Worm (Caenorhabditis elegans) whole organism, early embryonic: ENCODE results near the gene ztf-7.

Experiments
- B0310.2 ChIP-seq: sonication (generic microtip); optimal IDR thresholded peaks from 2 replicates; lab custom pipeline; 2016; ENCODE audit warnings: mild to moderate bottlenecking, missing genetic modification characterization, missing compliant biosample characterization
- F13C5.2 ChIP-seq: sonication (generic microtip); optimal IDR thresholded peaks from 2 replicates; lab custom pipeline; 2017; ENCODE audit warnings: mild to moderate bottlenecking, missing genetic modification characterization, inconsistent platforms, missing compliant biosample characterization
- aly-1 ChIP-seq: sonication (generic microtip); optimal IDR thresholded peaks from 2 replicates; lab custom pipeline; 2016; ENCODE audit warnings: missing genetic modification characterization, missing compliant biosample characterization
- ama-1 ChIP-seq: fragments of 150-350 bp; optimal IDR thresholded peaks from 2 replicates; lab custom pipeline; 2014
- ceh-13 ChIP-seq: fragments of 200-800 bp; sonication (Bioruptor generic); optimal IDR thresholded peaks from 2 replicates; lab custom pipeline; 2018; ENCODE audit warnings: mild to moderate bottlenecking, missing genetic modification characterization, missing compliant biosample characterization
- ceh-36 ChIP-seq: sonication (generic microtip); optimal IDR thresholded peaks from 2 replicates; lab custom pipeline; 2016; ENCODE audit warnings: missing genetic modification characterization, inconsistent platforms, missing compliant biosample characterization
- ets-7 ChIP-seq: sonication (generic microtip); optimal IDR thresholded peaks from 2 replicates; lab custom pipeline; 2016; ENCODE audit warnings: missing genotype, missing genetic modification characterization, missing compliant biosample characterization
- flt-1 ChIP-seq: fragments of 200-800 bp; sonication (Bioruptor generic); IDR thresholded peaks from 2 replicates; pipeline ENCODE4 v1.3.6; 2022; ENCODE audit warnings: missing genetic modification characterization, missing compliant biosample characterization
- hmbx-1 ChIP-seq: sonication (generic microtip); optimal IDR thresholded peaks from 2 replicates; lab custom pipeline; 2016; ENCODE audit warnings: mild to moderate bottlenecking, missing genetic modification characterization, missing compliant biosample characterization
- hmg-4 ChIP-seq: fragments of 200-800 bp; sonication (Bioruptor generic); optimal IDR thresholded peaks from 2 replicates; lab custom pipeline; 2018; ENCODE audit warnings: mild to moderate bottlenecking, missing genetic modification characterization, missing compliant biosample characterization
- hnd-1 ChIP-seq: sonication (generic microtip); optimal IDR thresholded peaks from 2 replicates; lab custom pipeline; 2016; ENCODE audit warnings: missing genetic modification characterization, missing compliant biosample characterization
- pes-1 ChIP-seq: fragments of 200-800 bp; sonication (Bioruptor generic); IDR thresholded peaks from 2 replicates; pipeline ENCODE4 v1.3.6; 2022; ENCODE audit warnings: missing genetic modification reagents, missing genetic modification characterization, missing compliant biosample characterization
- scrt-1 ChIP-seq: fragments of 200-800 bp; sonication (Bioruptor generic); IDR thresholded peaks from 2 replicates; pipeline ENCODE4 v1.3.6; 2022; ENCODE audit warnings: missing genetic modification characterization, missing compliant biosample characterization
- sea-1 ChIP-seq: fragments of 200-800 bp; sonication (Bioruptor generic); conservative IDR thresholded peaks from 2 replicates; pipeline ENCODE4 v1.3.6; 2022; ENCODE audit warnings: missing genetic modification characterization, missing compliant biosample characterization
- tbx-11 ChIP-seq: fragments of 200-800 bp; sonication (Bioruptor generic); IDR thresholded peaks from 2 replicates; pipeline ENCODE4 v1.3.6; 2022; ENCODE audit warnings: missing genetic modification characterization, missing compliant biosample characterization
- tbx-37 ChIP-seq: fragments of 200-800 bp; sonication (Bioruptor generic); conservative IDR thresholded peaks from 2 replicates; pipeline ENCODE4 v1.3.6; 2022; ENCODE audit warnings: missing genetic modification reagents, missing genetic modification characterization, missing compliant biosample characterization
- tra-4 ChIP-seq: sonication (generic microtip); optimal IDR thresholded peaks from 2 replicates; lab custom pipeline; 2017; ENCODE audit warnings: missing genetic modification characterization, missing compliant biosample characterization

ztf-7 gene

ce11 chrV:9765622-9766021 is 23.9 kb downstream of the ztf-7 start:
- no peak for TF ChIP-seq aly-1 (tag; lab: Kevin White, UChicago)
- TF ChIP-seq pes-1 (GFP tag; lab: Robert Waterston, UW): no peak
- TF ChIP-seq hmbx-1 (tag; lab: Kevin White, UChicago): no peak
- TF ChIP-seq tbx-37: no peak
- no peak for TF ChIP-seq ets-7

- no peak for TF ChIP-seq ceh-13
- TF ChIP-seq pes-1 (GFP tag; lab: Robert Waterston, UW): no peak
- TF ChIP-seq F13C5.2 (tag; lab: Kevin White, UChicago): no peak
- no peak for TF ChIP-seq sea-1
- TF ChIP-seq ceh-36: no peak
- no peak for TF ChIP-seq hnd-1
- no peak for TF ChIP-seq hmbx-1 (tag; lab: Kevin White, UChicago)
- no peak for TF ChIP-seq flt-1 (GFP tag; lab: Robert Waterston, UW)
- no peak for TF ChIP-seq tbx-11
- no peak for TF ChIP-seq B0310.2 (tag; lab: Kevin White, UChicago)
- no peak for TF ChIP-seq aly-1 (tag; lab: Kevin White, UChicago)
- TF ChIP-seq tbx-37: no peak
Observed at ce11 chrV:9764552-9764951, 25.0 kb downstream of the ztf-7 start.

ce11 chrV:9763759-9764158 is 25.7 kb downstream of the ztf-7 start:
- no peak for TF ChIP-seq B0310.2 (tag; lab: Kevin White, UChicago)
- no peak for TF ChIP-seq ceh-36
- TF ChIP-seq flt-1 (GFP tag; lab: Robert Waterston, UW): no peak
- TF ChIP-seq ets-7: no peak
- TF ChIP-seq F13C5.2 (tag; lab: Kevin White, UChicago): no peak
- TF ChIP-seq tbx-37: no peak
- TF ChIP-seq hnd-1: no peak
- no peak for TF ChIP-seq ceh-13

ce11 chrV:9758437-9758836 is 31.1 kb downstream of the ztf-7 start:
- TF ChIP-seq hmbx-1 (tag; lab: Kevin White, UChicago) (no peak), tra-4 (tag; lab: Kevin White, UChicago) (no peak), hnd-1 (no peak), scrt-1 (GFP tag; lab: Robert Waterston, UW) (no peak), ama-1 (lab: Kevin White, UChicago) (no peak), hmg-4 (GFP tag; lab: Kevin White, UChicago) (no peak), ceh-36 (no peak), B0310.2 (tag; lab: Kevin White, UChicago) (no peak), tbx-37 (no peak), ceh-13 (no peak), pes-1 (GFP tag; lab: Robert Waterston, UW) (no peak), F13C5.2 (tag; lab: Kevin White, UChicago) (no peak), ets-7 (no peak), sea-1 (no peak), tbx-11 (no peak), flt-1 (GFP tag; lab: Robert Waterston, UW) (no peak), aly-1 (tag; lab: Kevin White, UChicago) (no peak)

- TF ChIP-seq hnd-1 (no peak), scrt-1 (GFP tag; lab: Robert Waterston, UW) (no peak), tbx-37 (no peak), hmbx-1 (tag; lab: Kevin White, UChicago) (no peak), B0310.2 (tag; lab: Kevin White, UChicago) (no peak), hmg-4 (GFP tag; lab: Kevin White, UChicago) (no peak), sea-1 (no peak), ceh-36 (no peak), ets-7 (no peak), F13C5.2 (tag; lab: Kevin White, UChicago) (no peak), ceh-13 (no peak), tbx-11 (no peak), ama-1 (lab: Kevin White, UChicago) (no peak), pes-1 (GFP tag; lab: Robert Waterston, UW) (no peak), tra-4 (tag; lab: Kevin White, UChicago) (no peak), aly-1 (tag; lab: Kevin White, UChicago) (no peak), flt-1 (GFP tag; lab: Robert Waterston, UW) (no peak)
Observed at ce11 chrV:9757884-9758283, 31.6 kb downstream of the ztf-7 start, which contains the start of gene F58E6.11. F58E6.11 (minus strand) TSS chrV:9757984.

- TF ChIP-seq flt-1 (GFP tag; lab: Robert Waterston, UW): no peak
- TF ChIP-seq ceh-13: no peak
- no peak for TF ChIP-seq hmbx-1 (tag; lab: Kevin White, UChicago)
- TF ChIP-seq ets-7: no peak
- no peak for TF ChIP-seq F13C5.2 (tag; lab: Kevin White, UChicago)
- no peak for TF ChIP-seq aly-1 (tag; lab: Kevin White, UChicago)
- no peak for TF ChIP-seq hnd-1
- no peak for TF ChIP-seq ceh-36
- TF ChIP-seq tbx-11: no peak
- no peak for TF ChIP-seq scrt-1 (GFP tag; lab: Robert Waterston, UW)
- TF ChIP-seq pes-1 (GFP tag; lab: Robert Waterston, UW): no peak
Observed at ce11 chrV:9756242-9756641, 33.3 kb downstream of the ztf-7 start, which contains the start of gene hrg-3. hrg-3 (plus strand) TSS chrV:9756468.

- TF ChIP-seq F13C5.2 (tag; lab: Kevin White, UChicago): no peak
- no peak for TF ChIP-seq sea-1
- no peak for TF ChIP-seq B0310.2 (tag; lab: Kevin White, UChicago)
- TF ChIP-seq hmbx-1 (tag; lab: Kevin White, UChicago): no peak
- TF ChIP-seq ama-1 (lab: Kevin White, UChicago): no peak
- no peak for TF ChIP-seq ceh-13
- TF ChIP-seq tra-4 (tag; lab: Kevin White, UChicago): no peak
- no peak for TF ChIP-seq tbx-37
- TF ChIP-seq ets-7: no peak
- TF ChIP-seq tbx-11: no peak
- no peak for TF ChIP-seq hmg-4 (GFP tag; lab: Kevin White, UChicago)
- no peak for TF ChIP-seq ceh-36
- TF ChIP-seq pes-1 (GFP tag; lab: Robert Waterston, UW): no peak
- TF ChIP-seq flt-1 (GFP tag; lab: Robert Waterston, UW): no peak
- no peak for TF ChIP-seq scrt-1 (GFP tag; lab: Robert Waterston, UW)
- TF ChIP-seq hnd-1: no peak
- TF ChIP-seq aly-1 (tag; lab: Kevin White, UChicago): no peak
Observed at ce11 chrV:9755725-9756124, 33.8 kb downstream of the ztf-7 start, which contains the start of gene F58E6.8. F58E6.8 (minus strand) TSS chrV:9755825.

- TF ChIP-seq ets-7 (no peak), hmg-4 (GFP tag; lab: Kevin White, UChicago) (no peak), hnd-1 (no peak)
Observed at ce11 chrV:9754459-9754858, 35.0 kb downstream of the ztf-7 start, which contains the start of gene F58E6.5. F58E6.5 (minus strand) TSS chrV:9754559.
